Fruit fly (Drosophila melanogaster): ENCODE measurements around the gene Nedd8.

The Nedd8 gene

dm6 chr2L:18927891-18928290, 23.7 kb downstream of the Nedd8 start (continued):
- TF ChIP-seq Sry-β (GFP tag; optimal IDR thresholded peaks at IDR 0.05) (no peak), CG9215 (GFP tag; IDR thresholded peaks at IDR 0.05) (no peak), klu (GFP tag; IDR thresholded peaks at IDR 0.05) (no peak), Xbp1 (GFP tag; optimal IDR thresholded peaks at IDR 0.05) (no peak), CG14014 (GFP tag; IDR thresholded peaks at IDR 0.05) (no peak), Drgx (GFP tag; IDR thresholded peaks at IDR 0.05) (no peak), fd102C (GFP tag; optimal IDR thresholded peaks at IDR 0.05) (no peak), Kr (GFP tag; optimal IDR thresholded peaks at IDR 0.05) (peak; percentile 29), CG4282 (GFP tag; optimal IDR thresholded peaks at IDR 0.05) (no peak), Camta (GFP tag; optimal IDR thresholded peaks at IDR 0.05) (no peak), tap (tag; optimal IDR thresholded peaks at IDR 0.05) (peak; percentile 55), CG10366 (GFP tag; IDR thresholded peaks at IDR 0.05) (no peak), jing (GFP tag; optimal IDR thresholded peaks at IDR 0.05) (no peak), oc (tag; optimal IDR thresholded peaks at IDR 0.05) (peak; percentile 24), sc (optimal IDR thresholded peaks at IDR 0.05) (no peak), sc (GFP tag; optimal IDR thresholded peaks at IDR 0.05) (no peak), CG12299 (tag; optimal IDR thresholded peaks at IDR 0.05) (no peak), pros (GFP tag; optimal IDR thresholded peaks at IDR 0.05) (peak; percentile 49), CG11504 (tag; optimal IDR thresholded peaks at IDR 0.05) (no peak), Ssrp (tag; optimal IDR thresholded peaks at IDR 0.05) (no peak), CoRest (tag; optimal IDR thresholded peaks at IDR 0.05) (no peak), inv (GFP tag; IDR thresholded peaks at IDR 0.05; ENCODE audit: partially characterized antibody) (no peak), Trl (optimal IDR thresholded peaks at IDR 0.05) (no peak), Trl (GFP tag; optimal IDR thresholded peaks at IDR 0.05) (no peak), CG14860 (GFP tag; IDR thresholded peaks at IDR 0.05; ENCODE audit: partially characterized antibody) (no peak), ara (GFP tag; IDR thresholded peaks at IDR 0.05) (no peak), NfI (GFP tag; optimal IDR thresholded peaks at IDR 0.05) (no peak), zen (tag; optimal IDR thresholded peaks at IDR 0.05) (no peak), CG2199 (GFP tag; IDR thresholded peaks at IDR 0.05) (no peak), zen2 (GFP tag; IDR thresholded peaks at IDR 0.05; ENCODE audit: partially characterized antibody) (no peak), z (GFP tag; IDR thresholded peaks at IDR 0.05) (no peak), CG8924 (tag; optimal IDR thresholded peaks at IDR 0.05) (peak; percentile 40), CG10274 (GFP tag; optimal IDR thresholded peaks at IDR 0.05) (no peak), B-H1 (GFP tag; IDR thresholded peaks at IDR 0.05) (no peak), CG7839 (tag; optimal IDR thresholded peaks at IDR 0.05) (no peak), dysf (GFP tag; IDR thresholded peaks at IDR 0.05) (no peak), aop (GFP tag; IDR thresholded peaks at IDR 0.05) (no peak), lmd (GFP tag; IDR thresholded peaks at IDR 0.05) (no peak), CG6765 (GFP tag; optimal IDR thresholded peaks at IDR 0.05) (no peak), CG10462 (GFP tag; optimal IDR thresholded peaks at IDR 0.05) (no peak), Lpt (GFP tag; optimal IDR thresholded peaks at IDR 0.05) (no peak)

- TF ChIP-seq Fer1 (GFP tag; optimal IDR thresholded peaks at IDR 0.05) (no peak), CG31441 (GFP tag; IDR thresholded peaks at IDR 0.05) (no peak), Atf3 (GFP tag; optimal IDR thresholded peaks at IDR 0.05) (no peak), CG3838 (GFP tag; optimal IDR thresholded peaks at IDR 0.05) (no peak), tll (GFP tag; optimal IDR thresholded peaks at IDR 0.05) (peak in 1 of 2 experiments; percentile 64), D (optimal IDR thresholded peaks at IDR 0.05) (peak; percentile 83), D (GFP tag; optimal IDR thresholded peaks at IDR 0.05) (peak; percentile 49), fd96Cb (tag; optimal IDR thresholded peaks at IDR 0.05) (no peak), prd (optimal IDR thresholded peaks at IDR 0.05) (no peak), prd (GFP tag; IDR thresholded peaks at IDR 0.05) (peak; percentile 45; the same call in 1 of the 3 replicates), CG12744 (GFP tag; optimal IDR thresholded peaks at IDR 0.05) (no peak), CG13123 (GFP tag; optimal IDR thresholded peaks at IDR 0.05) (no peak), dimm (GFP tag; IDR thresholded peaks at IDR 0.05) (no peak), CG13624 (GFP tag; optimal IDR thresholded peaks at IDR 0.05) (no peak), CG11560 (tag; IDR thresholded peaks at IDR 0.05) (no peak)
These were observed 25.7 kb downstream of the Nedd8 start for dm6 chr2L:18925956-18926355.

Data from whole organism, embryonic.